Worm (Caenorhabditis elegans): ENCODE results near the gene B0252.5.

The B0252.5 gene

ce11 chrII:6913309-6913708 is 5.4 kb downstream of the B0252.5 start, which contains the start of gene cyn-10 (continued):
- TF ChIP-seq lin-13 (GFP tag; optimal IDR thresholded peaks at IDR 0.05) = peak; percentile 31
- TF ChIP-seq sup-37 (GFP tag; optimal IDR thresholded peaks at IDR 0.05) = peak; percentile 71
- peak; percentile 84 for TF ChIP-seq unc-86 (tag; optimal IDR thresholded peaks at IDR 0.05)
- TF ChIP-seq efl-1 (optimal IDR thresholded peaks at IDR 0.05) = peak; percentile 97 to 98
- TF ChIP-seq efl-1 (GFP tag; optimal IDR thresholded peaks at IDR 0.05 in 1 of 2) = peak; percentile 97 to 100
- peak; percentile 94 for TF ChIP-seq tbx-2 (tag; optimal IDR thresholded peaks at IDR 0.05)
- no peak for TF ChIP-seq nhr-77 (tag; optimal IDR thresholded peaks at IDR 0.05)
- peak; percentile 76 to 85 for TF ChIP-seq lsy-2 (tag; optimal IDR thresholded peaks at IDR 0.05)
- no peak for TF ChIP-seq nhr-12 (tag; optimal IDR thresholded peaks at IDR 0.05)
- TF ChIP-seq mdl-1 (tag; optimal IDR thresholded peaks at IDR 0.05) = peak in 1 of 2 experiments; percentile 29
- TF ChIP-seq ces-1 (GFP tag; optimal IDR thresholded peaks at IDR 0.05) = no peak
- no peak for TF ChIP-seq hpl-2 (GFP tag; optimal IDR thresholded peaks at IDR 0.05)
- peak; percentile 82 for TF ChIP-seq elt-2 (tag; optimal IDR thresholded peaks at IDR 0.05)
- peak; percentile 13 for TF ChIP-seq nhr-11 (tag; optimal IDR thresholded peaks at IDR 0.05)
- no peak for TF ChIP-seq jun-1 (tag; optimal IDR thresholded peaks at IDR 0.05)
- TF ChIP-seq tlp-1 (tag; optimal IDR thresholded peaks at IDR 0.05) = no peak
- peak; percentile 93 for TF ChIP-seq swsn-7 (tag; optimal IDR thresholded peaks at IDR 0.05)
- peak; percentile 13 for TF ChIP-seq C34B4.2 (tag; optimal IDR thresholded peaks at IDR 0.05)
- peak; percentile 98 for TF ChIP-seq fkh-4 (tag; optimal IDR thresholded peaks at IDR 0.05; ENCODE audit: borderline replicate concordance)
- TF ChIP-seq fos-1 (tag; optimal IDR thresholded peaks at IDR 0.05) = no peak
- no peak for TF ChIP-seq nhr-237 (tag; optimal IDR thresholded peaks at IDR 0.05)
- TF ChIP-seq nhr-28 (tag; optimal IDR thresholded peaks at IDR 0.05) = no peak
- TF ChIP-seq elt-3 (tag; optimal IDR thresholded peaks at IDR 0.05) = peak in 2 of 6 experiments; percentile 52 to 71
- no peak for TF ChIP-seq nhr-84 (tag; optimal IDR thresholded peaks at IDR 0.05)
- peak; percentile 93 for TF ChIP-seq pax-3 (tag; optimal IDR thresholded peaks at IDR 0.05)
- TF ChIP-seq egl-27 (tag; optimal IDR thresholded peaks at IDR 0.05) = no peak
- TF ChIP-seq dpl-1 (GFP tag; optimal IDR thresholded peaks at IDR 0.05) = peak; percentile 94 to 96 (median 96)
- peak; percentile 75 for TF ChIP-seq ceh-8 (GFP tag; optimal IDR thresholded peaks at IDR 0.05)
- TF ChIP-seq fkh-8 (tag; optimal IDR thresholded peaks at IDR 0.05) = peak; percentile 77
- no peak for TF ChIP-seq aly-2 (tag; optimal IDR thresholded peaks at IDR 0.05)
- TF ChIP-seq efl-3 (GFP tag; optimal IDR thresholded peaks at IDR 0.05) = peak; percentile 75
- TF ChIP-seq dsc-1 (tag; optimal IDR thresholded peaks at IDR 0.05) = peak; percentile 97
- TF ChIP-seq fkh-10 (GFP tag; optimal IDR thresholded peaks at IDR 0.05) = no peak
- no peak for TF ChIP-seq sptf-1 (tag; optimal IDR thresholded peaks at IDR 0.05)
- TF ChIP-seq irx-1 (tag; optimal IDR thresholded peaks at IDR 0.05) = peak; percentile 98
- peak; percentile 49 for TF ChIP-seq C16A3.4 (tag; optimal IDR thresholded peaks at IDR 0.05)
- no peak for TF ChIP-seq ama-1 (optimal IDR thresholded peaks at IDR 0.05)
- TF ChIP-seq xbp-1 (tag; optimal IDR thresholded peaks at IDR 0.05) = peak; percentile 92
- TF ChIP-seq snu-23 (GFP tag; optimal IDR thresholded peaks at IDR 0.05) = peak; percentile 89
- TF ChIP-seq C04F5.9 (tag; optimal IDR thresholded peaks at IDR 0.05) = peak; percentile 95
- peak; percentile 81 for TF ChIP-seq lin-14 (GFP tag; optimal IDR thresholded peaks at IDR 0.05)
- TF ChIP-seq ceh-88 (GFP tag; IDR thresholded peaks at IDR 0.05) = peak; percentile 88
- TF ChIP-seq ceh-63 (GFP tag; optimal IDR thresholded peaks at IDR 0.05) = peak; percentile 79
- peak; percentile 57 for TF ChIP-seq zip-4 (GFP tag; optimal IDR thresholded peaks at IDR 0.05)
- peak; percentile 92 for TF ChIP-seq nhr-20 (tag; optimal IDR thresholded peaks at IDR 0.05)
- TF ChIP-seq zag-1 (tag; optimal IDR thresholded peaks at IDR 0.05) = no peak
- peak; percentile 91 for TF ChIP-seq Y116A8C.19 (tag; optimal IDR thresholded peaks at IDR 0.05; ENCODE audit: borderline replicate concordance)
- peak; percentile 97 for TF ChIP-seq unc-98 (GFP tag; IDR thresholded peaks at IDR 0.05)
- TF ChIP-seq mef-2 (tag; optimal IDR thresholded peaks at IDR 0.05) = no peak
- TF ChIP-seq nhr-76 (tag; optimal IDR thresholded peaks at IDR 0.05) = no peak
- TF ChIP-seq mab-9 (GFP tag; IDR thresholded peaks at IDR 0.05) = peak; percentile 95
- peak; percentile 95 for TF ChIP-seq nhr-19 (GFP tag; conservative IDR thresholded peaks at IDR 0.05)
- peak; percentile 72 for TF ChIP-seq vab-15 (tag; optimal IDR thresholded peaks at IDR 0.05)
- peak; percentile 58 for TF ChIP-seq skn-1 (tag; optimal IDR thresholded peaks at IDR 0.05)

Measured in whole organism, L1 larva.